Fruit fly (Drosophila melanogaster) whole organism, embryonic: ENCODE results near the gene mldr.
A peak's percentile ranks its signal among the peaks of the same experiment; 100 is the strongest.

Source experiments
- CG11093 ChIP-seq: fragments of 200-800 bp; sonication (Bioruptor generic); IDR thresholded peaks from 3 replicates; pipeline ENCODE4 v1.3.6; 2022; ENCODE audit warnings: missing biosample characterization, missing genetic modification characterization
- CG11247 ChIP-seq: fragments of 200-800 bp; sonication (Bioruptor generic); IDR thresholded peaks from 2 replicates; pipeline ENCODE4 v1.3.6; 2022; ENCODE audit warnings: missing biosample characterization, missing genetic modification characterization
- CG11695 ChIP-seq: fragments of 200-800 bp; sonication (Bioruptor generic); IDR thresholded peaks from 3 replicates; pipeline ENCODE4 v1.3.6; 2022; ENCODE audit warnings: missing biosample characterization, missing genetic modification characterization
- CG14050 ChIP-seq: fragments of 200-800 bp; sonication (Bioruptor generic); IDR thresholded peaks from 3 replicates; pipeline ENCODE4 v1.3.6; 2022; ENCODE audit warnings: missing biosample characterization, missing genetic modification characterization
- CG15011 ChIP-seq: fragments of 200-800 bp; sonication (Bioruptor generic); optimal IDR thresholded peaks from 3 replicates; lab custom pipeline; 2018; ENCODE audit warnings: missing biosample characterization, mild to moderate bottlenecking, missing genetic modification characterization
- CG15479 ChIP-seq: fragments of 200-800 bp; sonication (Bioruptor generic); optimal IDR thresholded peaks from 3 replicates; lab custom pipeline; 2019; ENCODE audit warnings: missing biosample characterization, mild to moderate bottlenecking, missing genetic modification characterization, moderate library complexity
- CG15696 ChIP-seq: fragments of 200-800 bp; sonication (Bioruptor generic); optimal IDR thresholded peaks from 2 replicates; lab custom pipeline; 2019; ENCODE audit warnings: missing biosample characterization, mild to moderate bottlenecking, missing genetic modification characterization, moderate library complexity
- CG1603 ChIP-seq: fragments of 200-800 bp; sonication (Bioruptor generic); optimal IDR thresholded peaks from 2 replicates; lab custom pipeline; 2019; ENCODE audit warnings: missing biosample characterization, mild to moderate bottlenecking, missing genetic modification characterization, moderate library complexity
- CG2129 ChIP-seq: fragments of 200-800 bp; sonication (Bioruptor generic); IDR thresholded peaks from 2 replicates; pipeline ENCODE4 v1.3.6; 2022; ENCODE audit warnings: missing biosample characterization, missing genetic modification characterization; ENCODE audit not compliant: partially characterized antibody
- CG32767 ChIP-seq: fragments of 200-800 bp; sonication (Bioruptor generic); IDR thresholded peaks from 2 replicates; pipeline ENCODE4 v1.3.6; 2022; ENCODE audit warnings: missing biosample characterization, missing genetic modification characterization
- CG34224 ChIP-seq: fragments of 200-800 bp; sonication (Bioruptor generic); IDR thresholded peaks from 3 replicates; pipeline ENCODE4 v1.3.6; 2022; ENCODE audit warnings: missing biosample characterization, missing genetic modification characterization; ENCODE audit not compliant: partially characterized antibody
- CG34422 ChIP-seq: fragments of 200-800 bp; sonication (Bioruptor generic); IDR thresholded peaks from 3 replicates; pipeline ENCODE4 v1.3.6; 2022; ENCODE audit warnings: missing biosample characterization, missing genetic modification characterization
- CG3726 ChIP-seq: fragments of 200-800 bp; sonication (Bioruptor generic); IDR thresholded peaks from 3 replicates; pipeline ENCODE4, ENCODE4 v1.3.6; 2022; ENCODE audit warnings: missing biosample characterization, missing genetic modification characterization
- CG43689 ChIP-seq: fragments of 200-800 bp; sonication (Bioruptor generic); IDR thresholded peaks from 2 replicates; pipeline ENCODE4 v1.3.6; 2022; ENCODE audit warnings: missing biosample characterization, missing genetic modification characterization
- CG6683 ChIP-seq: fragments of 200-800 bp; sonication (Bioruptor generic); optimal IDR thresholded peaks from 2 replicates; lab custom pipeline; 2017; ENCODE audit warnings: missing biosample characterization, mild to moderate bottlenecking, missing genetic modification characterization, missing genetic modification reagents
- CG6765 ChIP-seq: fragments of 200-800 bp; sonication (Bioruptor generic); optimal IDR thresholded peaks from 3 replicates; lab custom pipeline; 2017; ENCODE audit warnings: missing biosample characterization, mild to moderate bottlenecking, missing genetic modification characterization
- CG7987 ChIP-seq: fragments of 200-800 bp; sonication (Bioruptor generic); optimal IDR thresholded peaks from 2 replicates; lab custom pipeline; 2018; ENCODE audit warnings: missing biosample characterization, mild to moderate bottlenecking, missing genetic modification characterization, moderate library complexity
- CG9797 ChIP-seq: fragments of 200-800 bp; sonication (Bioruptor generic); optimal IDR thresholded peaks from 3 replicates; lab custom pipeline; 2018; ENCODE audit warnings: missing biosample characterization, mild to moderate bottlenecking, missing genetic modification characterization
- CG9876 ChIP-seq: fragments of 200-800 bp; sonication (Bioruptor generic); optimal IDR thresholded peaks from 2 replicates; lab custom pipeline; 2016; ENCODE audit warnings: missing biosample characterization, missing genetic modification characterization
- CG9932 ChIP-seq: fragments of 200-800 bp; sonication (Bioruptor generic); IDR thresholded peaks from 2 replicates; pipeline ENCODE4 v1.3.6; 2022; ENCODE audit warnings: missing biosample characterization, missing genetic modification characterization
- D ChIP-seq, 2 experiments: fragments of 200-800 bp in 1 of 2; fragments of >200 bp in 1 of 2; sonication (Bioruptor generic) in 1 of 2; optimal IDR thresholded peaks; 2 replicates in 1 of 2; 3 replicates in 1 of 2; lab custom pipeline; 2017; ENCODE audit warnings: mild to moderate bottlenecking in 1 of 2, missing biosample characterization in 1 of 2, missing genetic modification characterization in 1 of 2, missing genetic modification reagents in 1 of 2
- Dfd ChIP-seq, 2 experiments: fragments of >200 bp; optimal IDR thresholded peaks; 2 replicates each; lab custom pipeline; 2017; ENCODE audit warnings: missing biosample characterization in 2 of 2, missing genetic modification characterization in 2 of 2
- Mes4 ChIP-seq: fragments of 200-800 bp; sonication (Bioruptor generic); optimal IDR thresholded peaks from 2 replicates; lab custom pipeline; 2016; ENCODE audit warnings: missing biosample characterization, missing genetic modification characterization
- NfI ChIP-seq: fragments of 200-800 bp; sonication (Bioruptor generic); optimal IDR thresholded peaks from 3 replicates; lab custom pipeline; 2018; ENCODE audit warnings: missing biosample characterization, mild to moderate bottlenecking, missing genetic modification characterization, moderate library complexity
- Scr ChIP-seq: fragments of 200-800 bp; sonication (Bioruptor generic); IDR thresholded peaks from 2 replicates; pipeline ENCODE4 v1.3.6; 2022; ENCODE audit warnings: missing biosample characterization, missing genetic modification characterization; ENCODE audit not compliant: partially characterized antibody
- ap ChIP-seq: fragments of 200-800 bp; sonication (Bioruptor generic); IDR thresholded peaks from 2 replicates; pipeline ENCODE4 v1.3.6; 2022; ENCODE audit warnings: missing biosample characterization, missing genetic modification characterization
- ara ChIP-seq: fragments of 200-800 bp; sonication (Bioruptor generic); IDR thresholded peaks from 2 replicates; pipeline ENCODE4 v1.3.6; 2022; ENCODE audit warnings: missing biosample characterization, missing genetic modification characterization
- bab2 ChIP-seq: fragments of 200-800 bp; sonication (Bioruptor generic); optimal IDR thresholded peaks from 2 replicates; lab custom pipeline; 2016; ENCODE audit warnings: missing biosample characterization, missing genetic modification characterization
- ci ChIP-seq: fragments of 200-800 bp; sonication (Bioruptor generic); IDR thresholded peaks from 3 replicates; pipeline ENCODE4 v1.3.6; 2022; ENCODE audit warnings: missing biosample characterization, missing genetic modification characterization
- crc ChIP-seq: fragments of 200-800 bp; sonication (Bioruptor generic); optimal IDR thresholded peaks from 2 replicates; lab custom pipeline; 2016; ENCODE audit warnings: missing biosample characterization, missing genetic modification characterization
- crp ChIP-seq, 2 experiments: fragments of 200-800 bp; sonication (Bioruptor generic); optimal IDR thresholded peaks; 2 replicates in 1 of 2; 3 replicates in 1 of 2; lab custom pipeline; 2017; ENCODE audit warnings: missing biosample characterization in 2 of 2, missing genetic modification characterization in 2 of 2, mild to moderate bottlenecking in 1 of 2, moderate library complexity in 1 of 2
- da ChIP-seq: fragments of 200-800 bp; sonication (Bioruptor generic); optimal IDR thresholded peaks from 2 replicates; lab custom pipeline; 2016; ENCODE audit warnings: missing biosample characterization, missing genetic modification characterization
- dati ChIP-seq: fragments of 200-800 bp; sonication (Bioruptor generic); IDR thresholded peaks from 2 replicates; pipeline ENCODE4 v1.3.6; 2022; ENCODE audit warnings: missing biosample characterization, missing genetic modification characterization
- dimm ChIP-seq: fragments of 200-800 bp; sonication (Bioruptor generic); IDR thresholded peaks from 2 replicates; pipeline ENCODE4 v1.3.6; 2022; ENCODE audit warnings: missing biosample characterization, missing genetic modification characterization
- eve ChIP-seq, 2 experiments: fragments of >200 bp; optimal IDR thresholded peaks; 2 replicates each; lab custom pipeline; 2017; ENCODE audit warnings: missing biosample characterization in 2 of 2, missing genetic modification characterization in 2 of 2
- ewg ChIP-seq: fragments of 200-800 bp; sonication (Bioruptor generic); optimal IDR thresholded peaks from 3 replicates; lab custom pipeline; 2017; ENCODE audit warnings: mild to moderate bottlenecking, missing biosample characterization, missing genetic modification reagents, missing genetic modification characterization
- gsb ChIP-seq: fragments of 200-800 bp; sonication (Bioruptor generic); IDR thresholded peaks from 2 replicates; pipeline ENCODE4 v1.3.6; 2022; ENCODE audit warnings: missing biosample characterization, missing genetic modification characterization
- ham ChIP-seq: fragments of 200-800 bp; sonication (Bioruptor generic); IDR thresholded peaks from 2 replicates; pipeline ENCODE4 v1.3.6; 2022; ENCODE audit warnings: missing biosample characterization, missing genetic modification characterization
- hbn ChIP-seq: fragments of 200-800 bp; sonication (Bioruptor generic); IDR thresholded peaks from 2 replicates; pipeline ENCODE4 v1.3.6; 2022; ENCODE audit warnings: missing biosample characterization, missing genetic modification characterization; ENCODE audit not compliant: partially characterized antibody
- jigr1 ChIP-seq: fragments of 200-800 bp; sonication (Bioruptor generic); IDR thresholded peaks from 3 replicates; pipeline ENCODE4 v1.3.6; 2022; ENCODE audit warnings: missing biosample characterization, missing genetic modification characterization
- lov ChIP-seq, 2 experiments: fragments of 200-800 bp in 1 of 2; fragments of >200 bp in 1 of 2; sonication (Bioruptor generic) in 1 of 2; IDR thresholded peaks in 1 of 2; optimal IDR thresholded peaks in 1 of 2; 2 replicates in 1 of 2; 3 replicates in 1 of 2; pipeline versions ENCODE4 v1.3.6 to Lab custom; 2017 to 2022; ENCODE audit warnings: missing biosample characterization in 1 of 2, missing genetic modification characterization in 1 of 2
- pho ChIP-seq: fragments of 200-800 bp; sonication (Bioruptor generic); optimal IDR thresholded peaks from 2 replicates; lab custom pipeline; 2016; ENCODE audit warnings: missing biosample characterization, missing genetic modification characterization
- scrt ChIP-seq: fragments of 200-800 bp; sonication (Bioruptor generic); optimal IDR thresholded peaks from 2 replicates; lab custom pipeline; 2018; ENCODE audit warnings: missing biosample characterization, mild to moderate bottlenecking, missing genetic modification characterization, moderate library complexity
- sens-2 ChIP-seq: fragments of 200-800 bp; sonication (Bioruptor generic); IDR thresholded peaks from 2 replicates; pipeline ENCODE4 v1.3.6; 2022; ENCODE audit warnings: missing biosample characterization, missing genetic modification characterization
- sima ChIP-seq: fragments of 200-800 bp; sonication (Bioruptor generic); optimal IDR thresholded peaks from 2 replicates; lab custom pipeline; 2016; ENCODE audit warnings: missing biosample characterization, missing genetic modification characterization
- slbo ChIP-seq: fragments of 200-800 bp; sonication (Bioruptor generic); IDR thresholded peaks from 2 replicates; pipeline ENCODE4 v1.3.6; 2022; ENCODE audit warnings: missing biosample characterization, missing genetic modification characterization
- toy ChIP-seq: fragments of 200-800 bp; sonication (Bioruptor generic); IDR thresholded peaks from 2 replicates; pipeline ENCODE4 v1.3.6; 2022; ENCODE audit warnings: missing biosample characterization, missing genetic modification characterization
- tup ChIP-seq: fragments of 200-800 bp; sonication (Bioruptor generic); optimal IDR thresholded peaks from 2 replicates; lab custom pipeline; 2016; ENCODE audit warnings: missing biosample characterization, mild to moderate bottlenecking, missing genetic modification characterization, moderate library complexity
- vfl ChIP-seq: fragments of 200-800 bp; sonication (Bioruptor generic); optimal IDR thresholded peaks from 2 replicates; lab custom pipeline; 2016; ENCODE audit warnings: missing biosample characterization, missing genetic modification characterization
- yki ChIP-seq: fragments of >200 bp; optimal IDR thresholded peaks from 3 replicates; lab custom pipeline; 2018
- zfh1 ChIP-seq: fragments of 200-800 bp; sonication (Bioruptor generic); IDR thresholded peaks from 3 replicates; pipeline ENCODE4 v1.3.6; 2022; ENCODE audit warnings: missing biosample characterization, missing genetic modification characterization

Gene mldr

dm6 chrX:6287842-6288241, 3.3 kb upstream of the mldr start, which contains the start of the genes Top3beta and wuho (continued):
- TF ChIP-seq Dfd (GFP tag; optimal IDR thresholded peaks at IDR 0.05; lab: Kevin White, UChicago) (no peak), NfI (GFP tag; lab: Kevin White, UChicago) (peak; percentile 33), jigr1 (GFP tag; lab: Robert Waterston, UW) (no peak), crc (GFP tag; lab: Kevin White, UChicago) (no peak), crp (GFP tag; optimal IDR thresholded peaks at IDR 0.05; lab: Kevin White, UChicago) (peak in 1 of 2 experiments; percentile 44), ara (GFP tag; lab: Robert Waterston, UW) (no peak), hbn (GFP tag; lab: Robert Waterston, UW) (peak; percentile 63; the same call in 1 of the 2 replicates), sens-2 (no peak), CG34422 (peak; percentile 68; the same call in 2 of the 3 replicates), bab2 (peak; percentile 40), CG6765 (GFP tag; lab: Kevin White, UChicago) (no peak), CG3726 (GFP tag; lab: Robert Waterston, UW) (no peak), eve (GFP tag; optimal IDR thresholded peaks at IDR 0.05; lab: Kevin White, UChicago) (no peak), sima (GFP tag; lab: Kevin White, UChicago) (no peak), CG14050 (no peak), ap (no peak), CG11247 (GFP tag; lab: Robert Waterston, UW) (no peak), scrt (GFP tag; lab: Kevin White, UChicago) (no peak), CG6683 (GFP tag; lab: Kevin White, UChicago) (no peak), CG34224 (peak; percentile 71), CG9876 (peak; percentile 15), D (optimal IDR thresholded peaks at IDR 0.05; lab: Kevin White, UChicago) (peak; percentile 74), D (GFP tag; optimal IDR thresholded peaks at IDR 0.05; lab: Kevin White, UChicago) (no peak), toy (no peak), CG15479 (GFP tag; lab: Kevin White, UChicago) (peak; percentile 90), Scr (GFP tag; lab: Robert Waterston, UW) (peak; percentile 65; the same call in 1 of the 2 replicates), ewg (GFP tag; lab: Kevin White, UChicago) (peak; percentile 42), dati (GFP tag; lab: Robert Waterston, UW) (no peak), Mes4 (peak; percentile 7), slbo (GFP tag; lab: Robert Waterston, UW) (peak; percentile 55; the same call in 1 of the 2 replicates), zfh1 (GFP tag; lab: Robert Waterston, UW) (0 out of 3 replicates have a peak, but pooled peaks have one; percentile 4), CG9932 (GFP tag; lab: Robert Waterston, UW) (peak; percentile 54), ham (GFP tag; lab: Robert Waterston, UW) (no peak), CG1603 (tag; lab: Kevin White, UChicago) (peak; percentile 93), CG43689 (GFP tag; lab: Robert Waterston, UW) (no peak), CG11695 (GFP tag; lab: Robert Waterston, UW) (no peak), dimm (GFP tag; lab: Robert Waterston, UW) (no peak), CG32767 (0 out of 2 replicates have a peak, but pooled peaks have one; percentile 13), CG11093 (GFP tag; lab: Robert Waterston, UW) (no peak), tup (no peak), CG9797 (GFP tag; lab: Kevin White, UChicago) (peak; percentile 99), CG7987 (GFP tag; lab: Kevin White, UChicago) (peak; percentile 65), gsb (GFP tag; lab: Robert Waterston, UW) (no peak), da (GFP tag; lab: Kevin White, UChicago) (no peak), ci (GFP tag; lab: Robert Waterston, UW) (peak; percentile 78), pho (GFP tag; lab: Kevin White, UChicago) (peak; percentile 57), CG15696 (no peak), yki (lab: Kevin White, UChicago) (no peak), CG15011 (GFP tag; lab: Kevin White, UChicago) (no peak), CG2129 (GFP tag; lab: Robert Waterston, UW) (0 out of 2 replicates have a peak, but pooled peaks have one; percentile 16), vfl (no peak), lov (optimal IDR thresholded peaks at IDR 0.05; lab: Kevin White, UChicago) (no peak), lov (GFP tag; IDR thresholded peaks at IDR 0.05; lab: Robert Waterston, UW) (no peak)
